Worm (Caenorhabditis elegans) whole organism, late embryonic: Measurements from ENCODE around the gene nhr-84.

Experiments used
- F13H6.1 ChIP-seq: sonication (generic microtip); optimal IDR thresholded peaks from 2 replicates; lab custom pipeline; 2016; ENCODE audit warnings: missing genetic modification characterization, missing compliant biosample characterization
- K02D7.2 ChIP-seq: sonication (generic microtip); optimal IDR thresholded peaks from 2 replicates; lab custom pipeline; 2017; ENCODE audit warnings: mild to moderate bottlenecking, missing genetic modification characterization, missing compliant biosample characterization
- K09A11.1 ChIP-seq: sonication (generic microtip); optimal IDR thresholded peaks from 2 replicates; lab custom pipeline; 2017; ENCODE audit warnings: antibody characterized with exemption, mild to moderate bottlenecking, missing genetic modification characterization, missing compliant biosample characterization; ENCODE audit not compliant: insufficient read depth
- Y22D7AL.16 ChIP-seq: sonication (generic microtip); optimal IDR thresholded peaks from 2 replicates; lab custom pipeline; 2016; ENCODE audit warnings: missing genetic modification characterization, missing compliant biosample characterization
- ahr-1 ChIP-seq: sonication (generic microtip); optimal IDR thresholded peaks from 2 replicates; lab custom pipeline; 2016; ENCODE audit warnings: missing genetic modification characterization, missing compliant biosample characterization
- ama-1 ChIP-seq: fragments of 150-350 bp; optimal IDR thresholded peaks from 2 replicates; lab custom pipeline; 2014
- ceh-14 ChIP-seq: sonication (generic microtip); optimal IDR thresholded peaks from 2 replicates; lab custom pipeline; 2016; ENCODE audit warnings: missing genotype, missing genetic modification characterization, missing compliant biosample characterization
- ceh-18 ChIP-seq: sonication (generic microtip); optimal IDR thresholded peaks from 2 replicates; lab custom pipeline; 2016; ENCODE audit warnings: missing genetic modification characterization, missing compliant biosample characterization
- ceh-2 ChIP-seq: sonication (generic microtip); optimal IDR thresholded peaks from 2 replicates; lab custom pipeline; 2016; ENCODE audit warnings: missing genotype, missing genetic modification characterization, missing compliant biosample characterization
- ceh-24 ChIP-seq: sonication (generic microtip); optimal IDR thresholded peaks from 2 replicates; lab custom pipeline; 2016; ENCODE audit warnings: mild to moderate bottlenecking, missing genetic modification characterization, missing compliant biosample characterization
- ceh-34 ChIP-seq: sonication (generic microtip); optimal IDR thresholded peaks from 2 replicates; lab custom pipeline; 2016; ENCODE audit warnings: mild to moderate bottlenecking, missing genetic modification characterization, missing compliant biosample characterization
- dmd-4 ChIP-seq: sonication (generic microtip); optimal IDR thresholded peaks from 2 replicates; lab custom pipeline; 2016; ENCODE audit warnings: borderline replicate concordance, missing genetic modification characterization, missing compliant biosample characterization
- dve-1 ChIP-seq: sonication (generic microtip); optimal IDR thresholded peaks from 2 replicates; lab custom pipeline; 2017; ENCODE audit warnings: antibody characterized with exemption, mild to moderate bottlenecking, missing genetic modification characterization, missing compliant biosample characterization
- elt-2 ChIP-seq: sonication (generic microtip); optimal IDR thresholded peaks from 2 replicates; lab custom pipeline; 2016; ENCODE audit warnings: missing genetic modification reagents, missing genetic modification characterization, missing compliant biosample characterization
- ets-4 ChIP-seq: sonication (generic microtip); optimal IDR thresholded peaks from 2 replicates; lab custom pipeline; 2016; ENCODE audit warnings: missing genetic modification characterization, missing compliant biosample characterization
- fkh-10 ChIP-seq: fragments of 150-350 bp; optimal IDR thresholded peaks from 2 replicates; lab custom pipeline; 2014; ENCODE audit warnings: missing biosample characterization, missing genetic modification reagents, missing genetic modification characterization
- fkh-6 ChIP-seq: sonication (generic microtip); optimal IDR thresholded peaks from 2 replicates; lab custom pipeline; 2016; ENCODE audit warnings: missing genetic modification characterization, missing compliant biosample characterization
- gmeb-2 ChIP-seq: sonication (generic microtip); optimal IDR thresholded peaks from 2 replicates; lab custom pipeline; 2016; ENCODE audit warnings: missing genetic modification characterization, inconsistent platforms, missing compliant biosample characterization
- hlh-15 ChIP-seq: sonication (generic microtip); optimal IDR thresholded peaks from 2 replicates; lab custom pipeline; 2016; ENCODE audit warnings: missing genetic modification characterization, missing compliant biosample characterization
- hlh-30 ChIP-seq: sonication (generic microtip); optimal IDR thresholded peaks from 2 replicates; lab custom pipeline; 2017; ENCODE audit warnings: antibody characterized with exemption, missing genetic modification characterization, missing compliant biosample characterization; ENCODE audit not compliant: insufficient read depth
- lim-6 ChIP-seq: sonication (generic microtip); optimal IDR thresholded peaks from 2 replicates; lab custom pipeline; 2016; ENCODE audit warnings: missing genetic modification characterization, missing compliant biosample characterization
- lin-11 ChIP-seq: fragments of 200-800 bp; sonication (Bioruptor generic); optimal IDR thresholded peaks from 2 replicates; lab custom pipeline; 2018; ENCODE audit warnings: mild to moderate bottlenecking, missing genetic modification characterization, missing compliant biosample characterization
- nfya-1 ChIP-seq: sonication (generic microtip); optimal IDR thresholded peaks from 2 replicates; lab custom pipeline; 2017; ENCODE audit warnings: missing genetic modification characterization, mild to moderate bottlenecking, missing compliant biosample characterization, antibody characterized with exemption, moderate library complexity
- nhr-11 ChIP-seq: fragments of 150-350 bp; optimal IDR thresholded peaks from 2 replicates; lab custom pipeline; 2014; ENCODE audit warnings: missing biosample characterization, missing genetic modification characterization
- nhr-232 ChIP-seq: sonication (generic microtip); optimal IDR thresholded peaks from 2 replicates; lab custom pipeline; 2016; ENCODE audit warnings: missing genetic modification characterization, missing compliant biosample characterization
- npax-4 ChIP-seq: sonication (generic microtip); optimal IDR thresholded peaks from 2 replicates; lab custom pipeline; 2016; ENCODE audit warnings: missing genetic modification characterization, missing compliant biosample characterization
- odd-2 ChIP-seq: sonication (generic microtip); optimal IDR thresholded peaks from 2 replicates; lab custom pipeline; 2017; ENCODE audit warnings: antibody characterized with exemption, mild to moderate bottlenecking, missing genetic modification characterization, missing compliant biosample characterization
- pag-3 ChIP-seq: sonication (generic microtip); optimal IDR thresholded peaks from 2 replicates; lab custom pipeline; 2016; ENCODE audit warnings: missing compliant biosample characterization, missing genetic modification characterization, borderline replicate concordance
- pat-9 ChIP-seq: fragments of 200-800 bp; sonication (Bioruptor generic); optimal IDR thresholded peaks from 2 replicates; lab custom pipeline; 2018; ENCODE audit warnings: mild to moderate bottlenecking, missing genetic modification characterization, moderate library complexity, missing compliant biosample characterization
- pax-1 ChIP-seq: fragments of 150-350 bp; optimal IDR thresholded peaks from 2 replicates; lab custom pipeline; 2014; ENCODE audit warnings: missing biosample characterization, missing genetic modification characterization
- pha-2 ChIP-seq: sonication (generic microtip); optimal IDR thresholded peaks from 2 replicates; lab custom pipeline; 2017; ENCODE audit warnings: mild to moderate bottlenecking, missing genetic modification characterization, missing compliant biosample characterization
- pqm-1 ChIP-seq: sonication (generic microtip); optimal IDR thresholded peaks from 2 replicates; lab custom pipeline; 2016; ENCODE audit warnings: missing genetic modification characterization, missing compliant biosample characterization
- pros-1 ChIP-seq: fragments of 150-350 bp; optimal IDR thresholded peaks from 2 replicates; lab custom pipeline; 2014; ENCODE audit warnings: missing biosample characterization, missing genetic modification reagents, missing genetic modification characterization
- ref-2 ChIP-seq: sonication (generic microtip); optimal IDR thresholded peaks from 2 replicates; lab custom pipeline; 2016; ENCODE audit warnings: missing genetic modification characterization, missing compliant biosample characterization
- sdc-2 ChIP-seq: sonication (generic microtip); optimal IDR thresholded peaks from 2 replicates; lab custom pipeline; 2016; ENCODE audit warnings: missing genotype, missing genetic modification characterization, missing compliant biosample characterization
- sox-2 ChIP-seq: fragments of 200-800 bp; sonication (Bioruptor generic); IDR thresholded peaks from 2 replicates; pipeline ENCODE4 v1.3.6; 2022; ENCODE audit warnings: missing genetic modification reagents, missing genetic modification characterization, missing compliant biosample characterization
- unc-42 ChIP-seq: sonication (generic microtip); optimal IDR thresholded peaks from 2 replicates; lab custom pipeline; 2016; ENCODE audit warnings: missing genotype, missing genetic modification characterization, missing compliant biosample characterization
- zip-5 ChIP-seq: sonication (generic microtip); optimal IDR thresholded peaks from 2 replicates; lab custom pipeline; 2016; ENCODE audit warnings: missing genetic modification characterization, missing compliant biosample characterization
- ztf-16 ChIP-seq: sonication (generic microtip); optimal IDR thresholded peaks from 2 replicates; lab custom pipeline; 2017; ENCODE audit warnings: missing genetic modification characterization, missing compliant biosample characterization

nhr-84 gene

ce11 chrV:15890115-15890514, 10.7 kb upstream of the nhr-84 start:
- TF ChIP-seq Y22D7AL.16 (no peak), sox-2 (GFP tag; lab: Robert Waterston, UW) (no peak), zip-5 (tag; lab: Kevin White, UChicago) (no peak), ets-4 (tag; lab: Kevin White, UChicago) (no peak), odd-2 (no peak), lin-11 (tag; lab: Kevin White, UChicago) (no peak), ztf-16 (tag; lab: Kevin White, UChicago) (no peak), K09A11.1 (tag; lab: Kevin White, UChicago) (no peak), hlh-30 (tag; lab: Kevin White, UChicago) (no peak), pros-1 (tag; lab: Kevin White, UChicago) (no peak), pat-9 (tag; lab: Kevin White, UChicago) (no peak), hlh-15 (tag; lab: Kevin White, UChicago) (no peak)
- TF ChIP-seq, all 69 proteins: peak for 0

- no peak for TF ChIP-seq npax-4 (tag; lab: Kevin White, UChicago)
- no peak for TF ChIP-seq pros-1 (tag; lab: Kevin White, UChicago)
- no peak for TF ChIP-seq ceh-34
- TF ChIP-seq fkh-10 (GFP tag; lab: Kevin White, UChicago), result no peak
- TF ChIP-seq unc-42 (tag; lab: Kevin White, UChicago), result no peak
- TF ChIP-seq lim-6 (tag; lab: Kevin White, UChicago), result no peak
- no peak for TF ChIP-seq nfya-1 (tag; lab: Kevin White, UChicago)
- TF ChIP-seq F13H6.1 (tag; lab: Kevin White, UChicago), result no peak
- no peak for TF ChIP-seq dve-1 (tag; lab: Kevin White, UChicago)
- no peak for TF ChIP-seq pax-1 (tag; lab: Kevin White, UChicago)
- no peak for TF ChIP-seq gmeb-2 (tag; lab: Kevin White, UChicago)
- no peak for TF ChIP-seq ceh-18
- no peak for TF ChIP-seq ceh-24 (tag; lab: Kevin White, UChicago)
- TF ChIP-seq pqm-1 (tag; lab: Kevin White, UChicago), result no peak
- no peak for TF ChIP-seq ceh-2
- no peak for TF ChIP-seq ama-1 (lab: Kevin White, UChicago)
- TF ChIP-seq sdc-2 (tag; lab: Kevin White, UChicago), result no peak
- TF ChIP-seq, all 69 proteins: peak for 0
These were observed 9.3 kb upstream of the nhr-84 start, which contains the start of gene cgt-1 for ce11 chrV:15888751-15889150. Gene cgt-1, minus strand, starts transcription at chrV:15888851.

ce11 chrV:15887708-15888295, 8.4 kb upstream of the nhr-84 start:
- TF ChIP-seq elt-2 (peak; percentile 66), nfya-1 (tag; lab: Kevin White, UChicago) (peak; percentile 34), pros-1 (tag; lab: Kevin White, UChicago) (no peak)

ce11 chrV:15885967-15886366, 6.6 kb upstream of the nhr-84 start, which contains the start of gene T06C12.9:
Gene T06C12.9, minus strand, starts transcription at chrV:15886067.
- TF ChIP-seq nhr-232 (tag; lab: Kevin White, UChicago), result no peak
- no peak for TF ChIP-seq gmeb-2 (tag; lab: Kevin White, UChicago)
- TF ChIP-seq hlh-15 (tag; lab: Kevin White, UChicago), result no peak
- no peak for TF ChIP-seq pag-3 (tag; lab: Kevin White, UChicago)
- no peak for TF ChIP-seq fkh-10 (GFP tag; lab: Kevin White, UChicago)
- no peak for TF ChIP-seq ceh-14 (tag; lab: Kevin White, UChicago)
- TF ChIP-seq pha-2 (tag; lab: Kevin White, UChicago), result no peak
- no peak for TF ChIP-seq nhr-11 (tag; lab: Kevin White, UChicago)
- no peak for TF ChIP-seq ahr-1 (tag; lab: Kevin White, UChicago)
- TF ChIP-seq ref-2 (tag; lab: Kevin White, UChicago), result no peak
- TF ChIP-seq ceh-24 (tag; lab: Kevin White, UChicago), result no peak
- no peak for TF ChIP-seq fkh-6 (tag; lab: Kevin White, UChicago)
- no peak for TF ChIP-seq pqm-1 (tag; lab: Kevin White, UChicago)
- TF ChIP-seq K02D7.2 (tag; lab: Kevin White, UChicago), result no peak
- no peak for TF ChIP-seq ceh-34
- no peak for TF ChIP-seq elt-2
- TF ChIP-seq dmd-4, result no peak
